Fruit fly (Drosophila melanogaster) whole organism, larva: ENCODE measurements around the gene TbCMF46.
A peak's percentile ranks its signal among the peaks of the same experiment; 100 is the strongest.

Experiments
- noc ChIP-seq: fragments of 200-800 bp; sonication (Bioruptor generic); optimal IDR thresholded peaks from 3 replicates; lab custom pipeline; 2019; ENCODE audit warnings: missing biosample characterization, mild to moderate bottlenecking, missing genetic modification characterization, moderate library complexity

TbCMF46 gene

DNA sequence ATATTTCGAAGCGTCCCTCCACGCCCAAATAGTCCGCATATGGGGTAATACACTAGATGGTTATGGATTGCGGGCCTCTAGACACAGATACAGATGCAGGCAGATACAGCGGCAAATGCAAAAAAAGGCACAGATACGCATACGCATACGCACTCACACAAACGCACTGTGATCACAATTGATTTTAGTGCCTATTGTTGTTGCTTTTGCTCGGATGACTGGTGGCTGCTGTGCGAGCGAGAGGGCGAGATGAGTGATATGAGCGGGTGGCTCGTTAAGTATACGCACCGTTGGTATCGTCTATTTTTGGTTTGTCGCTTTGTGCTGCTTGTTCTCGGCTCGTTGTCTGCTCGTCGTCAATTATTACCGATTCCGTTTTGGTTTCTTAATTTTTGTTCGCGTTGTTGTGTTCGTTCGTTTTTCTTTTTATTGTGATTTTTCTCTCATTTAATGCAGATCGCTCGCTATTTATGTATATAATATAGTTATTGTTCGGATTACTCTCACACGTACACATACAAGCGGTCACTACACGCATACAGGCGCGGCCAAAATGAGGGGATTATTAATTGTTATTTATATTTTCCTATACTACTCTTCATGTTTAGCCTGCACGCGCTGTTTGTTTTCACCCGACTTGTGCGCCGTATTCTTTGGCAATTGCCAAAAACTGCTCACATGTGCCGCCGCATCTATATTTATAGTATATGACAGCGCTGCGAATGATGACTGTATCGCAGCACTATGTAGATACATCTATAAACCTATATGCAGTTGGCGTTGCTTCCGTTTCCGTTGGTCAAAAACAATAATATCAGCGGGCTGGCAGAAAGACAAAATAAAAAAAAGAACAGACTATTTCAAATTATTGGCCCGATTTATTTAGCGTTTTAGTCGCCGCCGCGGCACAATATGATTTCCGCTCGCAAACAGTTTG, 17.1 kb downstream of the TbCMF46 start:
- TF ChIP-seq noc (tag; lab: Kevin White, UChicago) = no peak

DNA sequence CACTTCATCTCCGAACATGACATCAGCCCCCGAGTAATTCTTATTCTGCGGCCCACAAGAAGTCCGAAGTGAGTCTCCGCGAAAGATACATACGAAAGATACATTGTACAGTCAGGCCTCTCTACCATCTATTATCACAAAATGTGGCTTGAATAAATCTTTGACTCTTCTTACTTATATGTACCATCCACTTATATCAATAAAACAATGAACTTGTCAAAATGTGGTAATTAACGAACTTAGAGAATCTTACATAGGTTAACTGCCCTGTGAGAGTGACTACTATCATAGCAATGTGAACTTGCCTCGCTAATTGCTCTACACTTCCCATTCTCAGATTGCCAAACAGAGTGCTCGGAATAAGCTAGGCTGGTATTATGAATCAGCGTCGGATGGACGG, 18.0 kb downstream of the TbCMF46 start:
- TF ChIP-seq noc (tag; lab: Kevin White, UChicago) = no peak

DNA sequence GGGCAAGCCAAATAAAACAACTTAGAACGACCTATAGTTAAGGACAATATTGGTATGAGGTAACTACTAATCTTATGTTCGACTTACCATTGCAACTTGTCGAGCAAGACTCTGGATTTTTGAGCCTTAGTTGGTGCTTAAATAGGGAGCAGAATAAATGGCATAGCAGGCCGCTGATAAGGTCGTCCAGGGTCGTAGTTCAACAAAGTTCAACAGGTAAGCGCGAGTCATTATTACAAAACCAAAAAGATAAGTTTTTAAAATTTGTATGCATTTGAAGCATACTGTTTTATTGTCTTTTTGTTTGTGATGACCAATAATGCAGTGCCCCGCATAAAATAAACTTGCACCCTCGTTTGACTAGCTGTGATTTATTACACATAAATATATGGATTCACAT, 21.6 kb downstream of the TbCMF46 start, which contains the start of gene Muc30E:
Gene Muc30E (minus strand): TSS at position 101 of the 400 bp plus-strand sequence.
- TF ChIP-seq noc (tag; lab: Kevin White, UChicago) = no peak

DNA sequence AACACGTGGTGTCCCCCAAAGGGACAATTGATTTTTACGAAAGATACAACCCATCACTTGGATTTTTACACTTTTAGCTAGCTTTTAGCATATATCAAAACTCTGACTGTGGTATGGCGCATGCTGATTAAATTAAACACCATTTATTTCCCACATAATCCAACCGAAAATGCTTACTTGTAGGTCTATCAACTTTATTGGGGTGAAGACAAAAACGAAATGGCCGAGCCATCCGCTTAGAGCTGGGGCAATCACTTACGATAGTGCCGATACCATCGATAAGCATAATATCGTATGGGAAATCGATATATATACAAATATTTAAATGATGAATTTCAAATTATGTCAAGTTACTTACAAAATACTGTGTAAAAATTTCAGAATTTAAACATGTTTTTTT, 27.4 kb downstream of the TbCMF46 start, which contains the start of gene RpS2:
Gene RpS2 (minus strand): TSS at position 257 of the 400 bp plus-strand sequence.
- TF ChIP-seq noc (tag; lab: Kevin White, UChicago) = peak; percentile 20

DNA sequence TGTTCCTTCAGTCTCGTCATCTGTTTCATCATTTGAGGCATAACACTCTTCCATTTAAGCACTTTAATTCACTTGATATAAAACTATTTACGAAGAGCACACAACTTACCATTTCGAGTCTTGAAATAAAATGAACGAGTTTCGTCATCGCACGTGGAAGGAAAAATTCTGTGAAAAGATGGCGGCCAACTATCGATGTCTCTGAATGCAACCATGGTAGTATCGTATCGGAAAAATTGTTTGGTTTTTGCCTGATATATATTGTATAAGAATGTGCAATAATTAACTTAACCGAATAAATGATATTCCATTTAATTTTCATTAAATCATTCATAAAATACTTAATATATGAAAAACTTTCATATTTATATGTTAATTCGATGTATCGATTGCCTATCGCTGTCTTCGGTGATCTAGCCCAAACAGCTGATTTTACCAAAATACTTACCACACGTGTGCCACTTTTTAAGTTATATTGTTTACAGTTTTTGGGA, 29.7 kb downstream of the TbCMF46 start, which contains the start of gene Bka:
Gene Bka (plus strand): TSS at position 417 of the 494 bp plus-strand sequence.
- TF ChIP-seq noc (tag; lab: Kevin White, UChicago) = peak; percentile 52

DNA sequence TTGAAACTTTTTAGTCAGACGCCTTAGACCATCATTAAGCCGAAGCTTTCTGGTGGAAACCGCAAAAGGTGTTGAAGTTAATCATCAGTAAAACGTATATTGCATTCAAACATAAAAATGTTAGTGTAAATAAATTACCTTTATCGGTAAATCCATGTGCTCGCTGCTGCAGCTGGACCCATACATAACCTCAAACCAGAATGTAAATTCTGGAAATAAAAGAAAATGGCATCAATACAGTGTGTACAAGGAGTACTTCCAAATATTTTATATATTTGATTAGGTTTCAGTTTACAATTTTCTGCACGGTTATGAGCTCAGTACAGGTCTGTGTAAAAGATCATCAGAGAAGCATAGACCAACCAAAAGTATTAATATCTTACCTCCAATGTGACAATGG, 30.5 kb downstream of the TbCMF46 start:
- TF ChIP-seq noc (tag; lab: Kevin White, UChicago) = no peak

DNA sequence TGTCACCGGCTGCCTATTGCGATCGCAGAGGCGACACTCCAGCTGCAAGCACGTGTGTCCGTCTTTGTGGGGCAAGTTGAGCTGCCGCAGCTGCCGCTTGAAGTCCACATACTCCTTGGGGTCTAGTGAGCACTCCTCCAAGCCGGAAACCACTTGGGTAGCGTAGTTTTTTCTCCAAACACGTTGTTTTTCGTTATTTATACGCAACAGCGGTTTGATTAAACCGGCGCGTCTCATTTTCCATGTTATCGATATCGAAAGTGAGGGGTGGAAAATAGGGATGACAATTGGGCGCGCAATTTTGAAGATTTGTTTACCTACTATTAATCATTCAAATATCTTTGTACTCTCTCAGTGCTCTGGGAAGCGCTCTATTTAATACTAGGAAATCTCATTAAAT, 31.5 kb downstream of the TbCMF46 start, which contains the start of gene mtDNA-helicase:
Gene mtDNA-helicase (minus strand): TSS at position 264 of the 400 bp plus-strand sequence.
- no peak for TF ChIP-seq noc (tag; lab: Kevin White, UChicago)

DNA sequence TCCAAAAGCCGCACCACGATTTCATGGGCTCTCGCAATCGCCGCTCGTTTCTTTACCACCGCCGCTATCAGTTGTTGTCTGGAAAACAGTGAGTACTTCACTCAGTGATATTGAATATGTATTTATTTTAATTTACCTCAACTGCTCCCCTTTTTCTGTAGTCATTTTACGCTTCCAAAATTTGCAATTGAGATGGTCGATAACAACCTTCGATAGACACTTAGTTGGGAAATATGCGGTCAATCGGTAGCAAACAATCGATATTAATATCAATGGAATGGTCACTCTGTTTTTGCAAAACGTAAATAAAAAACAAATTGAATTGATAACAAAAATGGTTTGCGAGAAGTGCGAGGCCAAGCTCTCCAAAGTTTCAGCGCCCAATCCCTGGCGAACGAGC, 34.1 kb downstream of the TbCMF46 start, which contains the start of the genes CG34183 and CG4537:
Gene CG34183 (minus strand): TSS at position 197 of the 400 bp plus-strand sequence.
Gene CG4537 (plus strand): TSS at position 310 of the 400 bp plus-strand sequence.
- TF ChIP-seq noc (tag; lab: Kevin White, UChicago) = no peak

DNA sequence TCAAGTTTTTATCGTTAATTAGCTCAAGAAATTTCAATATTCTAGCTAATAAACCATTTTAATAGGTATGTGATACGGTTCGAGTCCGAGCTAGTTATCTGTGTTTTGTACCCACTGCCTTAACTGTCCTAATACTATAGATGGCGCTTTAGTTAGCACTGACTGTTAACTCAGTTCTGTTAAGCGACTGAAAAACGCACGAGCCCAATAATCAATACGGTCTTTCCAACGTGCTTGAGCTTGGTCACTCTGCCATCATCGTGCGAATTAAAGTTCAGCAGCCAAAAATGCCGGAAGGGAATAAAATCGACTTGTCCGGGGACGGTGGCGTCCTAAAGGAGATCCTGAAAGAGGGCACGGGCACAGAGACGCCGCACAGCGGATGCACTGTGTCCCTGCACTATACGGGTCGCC, 36.8 kb downstream of the TbCMF46 start, which contains the start of gene Fkbp59:
Gene Fkbp59 (plus strand): TSS at position 150 of the 414 bp plus-strand sequence.
- no peak for TF ChIP-seq noc (tag; lab: Kevin White, UChicago)

DNA sequence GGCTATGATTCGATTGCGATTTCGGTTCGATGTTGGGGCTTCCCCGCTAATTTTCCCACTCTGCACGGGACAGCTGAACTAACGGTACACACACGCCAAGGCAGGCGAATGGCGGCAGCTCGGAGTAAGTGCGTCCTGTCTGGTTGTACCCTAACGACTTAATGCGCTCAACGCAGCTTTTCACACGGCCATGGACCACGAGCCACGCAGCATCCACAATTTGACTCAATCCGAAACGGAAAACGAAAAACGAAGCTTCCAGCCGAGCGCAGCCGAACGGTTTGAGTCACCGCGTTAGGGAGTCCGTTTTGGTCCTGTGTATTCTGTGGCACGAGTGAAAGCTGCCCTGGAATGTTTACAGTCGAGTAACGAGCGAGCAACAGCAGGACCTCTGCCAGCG, 38.6 kb downstream of the TbCMF46 start, which contains the start of gene nAChRalpha6:
Gene nAChRalpha6 (minus strand): TSS at position 165 of the 400 bp plus-strand sequence.
- TF ChIP-seq noc (tag; lab: Kevin White, UChicago) = no peak

DNA sequence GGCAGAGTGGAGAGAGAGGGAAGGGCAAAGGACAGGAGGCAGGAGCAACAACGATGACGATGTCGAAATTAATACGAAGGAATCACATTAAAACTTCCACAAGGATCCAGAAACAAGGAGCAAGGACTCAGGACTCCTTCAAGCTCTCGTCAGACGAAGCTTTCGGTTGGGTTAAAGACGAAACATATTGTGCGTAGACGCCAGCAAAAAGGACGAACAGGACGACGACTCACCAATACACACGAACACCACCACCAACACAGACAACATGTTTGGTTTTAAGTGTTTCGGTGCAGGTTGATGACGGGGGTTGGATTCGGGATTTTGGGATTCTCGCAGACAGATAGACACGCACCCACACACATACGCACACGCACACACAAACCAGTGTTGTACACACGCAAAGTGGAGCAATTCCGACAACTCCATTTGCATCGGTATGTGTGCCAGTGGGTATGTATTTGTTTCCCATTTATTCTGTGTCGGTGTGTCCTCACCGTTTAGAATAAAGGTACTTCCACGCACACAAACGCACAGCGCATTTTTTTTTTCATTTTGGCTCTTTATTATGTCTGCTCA, 42.2 kb downstream of the TbCMF46 start:
- no peak for TF ChIP-seq noc (tag; lab: Kevin White, UChicago)
